Worm (Caenorhabditis elegans): ENCODE data around the gene F32D8.7.

Gene F32D8.7

DNA sequence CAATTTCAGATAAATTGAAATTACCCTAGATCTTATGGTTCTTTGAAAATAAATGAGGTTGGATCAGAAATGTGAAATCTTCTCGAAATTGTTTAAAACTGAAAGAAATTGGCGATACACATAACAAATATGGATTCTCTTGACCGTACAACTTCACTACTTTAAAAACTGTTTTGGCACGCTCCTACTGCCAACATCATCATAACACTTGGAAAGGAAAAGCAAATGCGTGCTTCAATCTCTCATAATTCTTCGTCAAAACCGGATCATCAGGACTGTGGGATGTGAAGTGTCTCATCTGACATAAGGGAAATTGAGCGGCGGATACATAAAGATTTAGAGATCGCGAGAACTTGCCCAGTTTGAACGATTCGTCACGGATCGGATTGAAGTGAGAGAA is at the start of gene F32D8.7:
F32D8.7 (plus strand) TSS at position 329 of the 400 bp plus-strand sequence.
- TF ChIP-seq ceh-9 (tag; optimal IDR thresholded peaks at IDR 0.05) (no peak), nhr-23 (tag; optimal IDR thresholded peaks at IDR 0.05) (peak; percentile 1)

DNA sequence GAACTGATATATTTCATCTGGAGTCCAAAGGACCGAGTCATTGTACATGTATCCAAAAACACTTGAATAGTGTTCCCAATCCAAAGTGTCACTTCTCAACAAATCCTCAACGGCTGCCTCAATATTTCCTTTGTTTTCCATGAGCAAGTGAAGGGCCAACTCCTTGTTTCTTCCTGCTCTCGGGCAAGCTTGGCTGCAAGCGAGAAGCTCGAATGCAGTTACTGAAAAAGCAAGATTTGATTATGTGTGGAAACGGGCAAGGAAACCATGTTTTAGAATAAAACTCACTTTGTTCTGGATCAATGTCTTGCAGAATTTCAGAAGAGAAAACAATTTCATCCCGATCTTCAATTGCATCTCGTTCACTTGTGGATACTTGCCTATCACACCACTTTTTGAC is 44.0 kb upstream of the F32D8.7 start:
- TF ChIP-seq egl-5 (tag; optimal IDR thresholded peaks at IDR 0.05) (no peak), snpc-4 (tag; optimal IDR thresholded peaks at IDR 0.05) (no peak), unc-39 (tag; optimal IDR thresholded peaks at IDR 0.05) (no peak), nhr-23 (tag; optimal IDR thresholded peaks at IDR 0.05) (no peak), nhr-11 (tag; optimal IDR thresholded peaks at IDR 0.05) (no peak), eor-1 (tag; optimal IDR thresholded peaks at IDR 0.05) (no peak), elt-3 (tag; optimal IDR thresholded peaks at IDR 0.05) (no peak), jun-1 (tag; optimal IDR thresholded peaks at IDR 0.05) (no peak), ceh-28 (tag; optimal IDR thresholded peaks at IDR 0.05) (no peak)

DNA sequence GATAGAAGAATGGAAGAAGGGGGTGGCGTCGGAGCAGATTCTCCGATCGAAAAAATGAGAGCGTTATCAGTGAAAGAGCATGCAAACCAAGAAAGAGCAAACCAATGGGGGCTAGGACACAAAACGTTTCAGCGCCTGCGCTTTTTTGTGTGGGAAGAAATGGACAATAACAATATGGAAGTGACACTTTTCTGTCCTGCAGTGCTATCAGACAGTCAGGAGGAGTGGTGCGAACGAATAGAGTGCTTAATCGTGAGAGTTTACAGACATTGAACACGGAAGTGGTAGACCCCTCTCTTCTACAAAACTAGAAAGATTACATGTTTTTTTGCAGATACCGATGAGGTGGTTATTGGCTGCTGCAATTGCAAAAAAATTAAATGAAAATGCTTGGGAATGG is 42.9 kb upstream of the F32D8.7 start:
- TF ChIP-seq nhr-43 (tag; optimal IDR thresholded peaks at IDR 0.05; ENCODE audit: poor library complexity, severe bottlenecking): no peak
- no peak for TF ChIP-seq ama-1 (optimal IDR thresholded peaks at IDR 0.05)
- TF ChIP-seq pha-4 (tag; optimal IDR thresholded peaks at IDR 0.05): peak; percentile 26
- peak; percentile 1 for TF ChIP-seq nfya-1 (tag; optimal IDR thresholded peaks at IDR 0.05; ENCODE audit: insufficient read depth)
- TF ChIP-seq aly-2 (tag; optimal IDR thresholded peaks at IDR 0.05): no peak
- peak; percentile 35 for TF ChIP-seq egl-27 (tag; optimal IDR thresholded peaks at IDR 0.05)
- TF ChIP-seq mdl-1 (tag; optimal IDR thresholded peaks at IDR 0.05): no peak
- TF ChIP-seq nhr-11 (tag; optimal IDR thresholded peaks at IDR 0.05): no peak
- TF ChIP-seq jun-1 (tag; optimal IDR thresholded peaks at IDR 0.05): peak; percentile 68
- TF ChIP-seq elt-2 (tag; optimal IDR thresholded peaks at IDR 0.05): peak; percentile 91
- TF ChIP-seq nhr-25 (tag; optimal IDR thresholded peaks at IDR 0.05): no peak
- peak; percentile 94 for TF ChIP-seq pqm-1 (tag; optimal IDR thresholded peaks at IDR 0.05)

DNA sequence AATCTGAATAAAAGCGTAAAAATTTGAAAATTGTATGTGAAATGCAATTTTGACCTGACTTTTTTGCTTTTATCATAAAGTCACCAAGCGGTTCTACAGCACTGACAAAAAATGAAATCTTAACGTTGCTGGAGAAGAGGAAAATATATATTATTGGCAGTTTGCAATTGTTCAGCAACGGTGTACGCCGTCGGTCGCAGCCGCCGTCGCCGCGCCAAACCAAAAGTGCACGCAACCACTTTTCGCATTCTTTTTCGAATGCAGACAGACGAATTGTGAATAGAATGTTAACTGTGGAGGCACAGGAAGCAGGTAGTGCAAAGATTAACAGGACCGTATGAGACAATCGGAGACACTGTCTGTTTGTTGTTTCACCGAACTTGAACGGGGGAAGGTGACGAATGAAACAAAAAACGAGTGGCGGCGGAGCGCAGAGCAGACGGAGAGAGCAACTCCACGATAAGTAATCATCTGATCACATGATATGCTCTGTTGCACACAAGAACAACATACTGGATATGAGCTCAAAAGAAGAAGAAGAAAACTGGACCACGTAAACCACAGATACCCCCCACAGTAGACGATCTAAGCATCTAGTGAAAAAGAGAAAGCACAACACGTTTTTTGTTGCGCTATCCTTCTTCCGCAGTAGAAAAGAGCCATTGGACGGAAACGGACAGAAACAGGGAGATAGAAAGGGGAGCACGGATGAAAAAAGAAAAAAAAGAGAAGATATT is 41.2 kb upstream of the F32D8.7 start:
- TF ChIP-seq ceh-9 (tag; optimal IDR thresholded peaks at IDR 0.05) (no peak), lin-39 (tag; optimal IDR thresholded peaks at IDR 0.05) (peak; percentile 49), R02D3.7 (tag; optimal IDR thresholded peaks at IDR 0.05) (no peak), eor-1 (tag; optimal IDR thresholded peaks at IDR 0.05) (no peak), hmg-11 (tag; optimal IDR thresholded peaks at IDR 0.05) (no peak), jun-1 (tag; optimal IDR thresholded peaks at IDR 0.05) (peak; percentile 10), sea-2 (GFP tag; optimal IDR thresholded peaks at IDR 0.05) (no peak), nhr-23 (tag; optimal IDR thresholded peaks at IDR 0.05) (no peak), lin-15B (tag; optimal IDR thresholded peaks at IDR 0.05) (no peak), mml-1 (tag; optimal IDR thresholded peaks at IDR 0.05) (no peak), elt-2 (tag; optimal IDR thresholded peaks at IDR 0.05) (peak; percentile 42), tbx-2 (tag; optimal IDR thresholded peaks at IDR 0.05) (no peak), pqm-1 (tag; optimal IDR thresholded peaks at IDR 0.05) (peak; percentile 58), nhr-28 (tag; optimal IDR thresholded peaks at IDR 0.05) (no peak), ztf-4 (tag; optimal IDR thresholded peaks at IDR 0.05) (no peak), snpc-4 (tag; optimal IDR thresholded peaks at IDR 0.05) (no peak), ceh-16 (tag; optimal IDR thresholded peaks at IDR 0.05) (no peak), mdl-1 (tag; optimal IDR thresholded peaks at IDR 0.05) (no peak), nhr-11 (tag; optimal IDR thresholded peaks at IDR 0.05) (peak; percentile 64), ceh-82 (tag; optimal IDR thresholded peaks at IDR 0.05) (no peak), fkh-2 (tag; optimal IDR thresholded peaks at IDR 0.05) (no peak), egl-27 (tag; optimal IDR thresholded peaks at IDR 0.05) (no peak), nhr-25 (tag; optimal IDR thresholded peaks at IDR 0.05) (peak; percentile 10), nhr-237 (tag; optimal IDR thresholded peaks at IDR 0.05) (no peak), ceh-28 (tag; optimal IDR thresholded peaks at IDR 0.05) (no peak), nhr-12 (tag; optimal IDR thresholded peaks at IDR 0.05) (no peak), ama-1 (optimal IDR thresholded peaks at IDR 0.05) (peak; percentile 47), fos-1 (tag; optimal IDR thresholded peaks at IDR 0.05) (no peak), zag-1 (tag; optimal IDR thresholded peaks at IDR 0.05) (no peak), nfya-1 (tag; optimal IDR thresholded peaks at IDR 0.05; ENCODE audit: insufficient read depth) (peak; percentile 15), fkh-10 (GFP tag; optimal IDR thresholded peaks at IDR 0.05) (peak; percentile 23), aly-2 (tag; optimal IDR thresholded peaks at IDR 0.05) (no peak), unc-39 (tag; optimal IDR thresholded peaks at IDR 0.05) (no peak), pha-4 (tag; optimal IDR thresholded peaks at IDR 0.05) (peak; percentile 78)
